Worm (Caenorhabditis elegans): Measurements from ENCODE around the gene srh-60.

The srh-60 gene

ce11 chrII:3556584-3556983 is 26.9 kb upstream of the srh-60 start:
- no peak for TF ChIP-seq sox-4 (tag; optimal IDR thresholded peaks at IDR 0.05)
- TF ChIP-seq mec-3 (tag; optimal IDR thresholded peaks at IDR 0.05; ENCODE audit: borderline replicate concordance) = no peak
- TF ChIP-seq ztf-16 (tag; optimal IDR thresholded peaks at IDR 0.05) = no peak
- no peak for TF ChIP-seq pqm-1 (tag; optimal IDR thresholded peaks at IDR 0.05)
- no peak for TF ChIP-seq gmeb-2 (tag; optimal IDR thresholded peaks at IDR 0.05)
- TF ChIP-seq nhr-11 (tag; optimal IDR thresholded peaks at IDR 0.05) = no peak
- no peak for TF ChIP-seq C38D4.7 (GFP tag; optimal IDR thresholded peaks at IDR 0.05)
- no peak for TF ChIP-seq ama-1 (optimal IDR thresholded peaks at IDR 0.05)
- no peak for TF ChIP-seq ceh-2 (tag; optimal IDR thresholded peaks at IDR 0.05)
- no peak for TF ChIP-seq ceh-18 (tag; optimal IDR thresholded peaks at IDR 0.05)
- no peak for TF ChIP-seq pha-4 (tag; optimal IDR thresholded peaks at IDR 0.05)
- no peak for TF ChIP-seq K02D7.2 (tag; optimal IDR thresholded peaks at IDR 0.05)
- no peak for TF ChIP-seq syd-9 (tag; optimal IDR thresholded peaks at IDR 0.05)
- no peak for TF ChIP-seq dmd-4 (tag; optimal IDR thresholded peaks at IDR 0.05; ENCODE audit: borderline replicate concordance)
- TF ChIP-seq ets-4 (tag; optimal IDR thresholded peaks at IDR 0.05) = no peak
- no peak for TF ChIP-seq sdc-2 (tag; optimal IDR thresholded peaks at IDR 0.05)
- TF ChIP-seq nfya-1 (tag; optimal IDR thresholded peaks at IDR 0.05) = no peak
- TF ChIP-seq eyg-1 (tag; optimal IDR thresholded peaks at IDR 0.05) = no peak

ce11 chrII:3557417-3557816 is 26.1 kb upstream of the srh-60 start, which contains the start of gene lgc-45:
Gene lgc-45 (plus strand): TSS chrII:3557472.
- TF ChIP-seq sox-4 (tag; optimal IDR thresholded peaks at IDR 0.05) = no peak

DNA sequence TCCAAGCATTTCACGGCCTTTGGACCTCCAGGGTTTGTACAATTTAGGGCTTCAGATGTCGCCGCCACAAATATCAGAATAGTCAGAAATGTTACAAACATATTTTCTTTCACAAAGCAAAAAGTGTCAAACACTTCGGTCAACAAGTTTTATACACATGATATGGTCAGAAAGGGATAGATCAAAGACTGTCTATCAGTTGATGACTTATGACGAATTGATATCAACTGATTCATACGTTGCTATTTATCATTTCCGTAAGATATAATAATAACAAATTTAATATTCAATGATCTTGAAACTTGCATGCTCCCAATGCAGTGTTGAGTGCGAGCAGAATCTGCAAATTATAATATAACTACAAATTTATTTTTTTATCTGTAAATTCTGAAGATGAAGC is 22.9 kb upstream of the srh-60 start, which contains the start of gene W10G11.1:
W10G11.1 (minus strand) TSS at position 101 of the 400 bp plus-strand sequence.
- TF ChIP-seq tbx-2 (tag; optimal IDR thresholded peaks at IDR 0.05) = no peak

ce11 chrII:3561561-3561960 is 21.9 kb upstream of the srh-60 start, which contains the start of gene W10G11.2:
Gene W10G11.2 (minus strand): TSS chrII:3561661.
- TF ChIP-seq F13H6.1 (tag; optimal IDR thresholded peaks at IDR 0.05) (no peak), zip-5 (tag; optimal IDR thresholded peaks at IDR 0.05) (no peak), madf-2 (tag; optimal IDR thresholded peaks at IDR 0.05) (no peak), hlh-13 (GFP tag; optimal IDR thresholded peaks at IDR 0.05) (no peak), ceh-24 (tag; optimal IDR thresholded peaks at IDR 0.05) (no peak), C38D4.7 (GFP tag; optimal IDR thresholded peaks at IDR 0.05) (no peak), hlh-15 (tag; optimal IDR thresholded peaks at IDR 0.05) (no peak), odd-2 (tag; optimal IDR thresholded peaks at IDR 0.05) (no peak), ets-4 (tag; optimal IDR thresholded peaks at IDR 0.05) (no peak)

- TF ChIP-seq mec-3 (tag; optimal IDR thresholded peaks at IDR 0.05; ENCODE audit: borderline replicate concordance) (no peak), dmd-4 (tag; optimal IDR thresholded peaks at IDR 0.05; ENCODE audit: borderline replicate concordance) (no peak), Y22D7AL.16 (tag; optimal IDR thresholded peaks at IDR 0.05) (no peak), fkh-10 (GFP tag; optimal IDR thresholded peaks at IDR 0.05) (no peak), che-1 (tag; optimal IDR thresholded peaks at IDR 0.05) (no peak), tbx-7 (tag; optimal IDR thresholded peaks at IDR 0.05) (no peak), nhr-232 (tag; optimal IDR thresholded peaks at IDR 0.05) (no peak), pat-9 (tag; optimal IDR thresholded peaks at IDR 0.05) (no peak), ets-4 (tag; optimal IDR thresholded peaks at IDR 0.05) (no peak), fkh-6 (tag; optimal IDR thresholded peaks at IDR 0.05) (no peak), tbx-2 (tag; optimal IDR thresholded peaks at IDR 0.05) (no peak), hlh-8 (tag; optimal IDR thresholded peaks at IDR 0.05) (no peak), odd-2 (tag; optimal IDR thresholded peaks at IDR 0.05) (no peak), ceh-30 (tag; optimal IDR thresholded peaks at IDR 0.05) (no peak), unc-3 (GFP tag; conservative IDR thresholded peaks at IDR 0.05) (no peak), unc-3 (tag; optimal IDR thresholded peaks at IDR 0.05) (no peak), ceh-34 (tag; optimal IDR thresholded peaks at IDR 0.05) (no peak), hlh-30 (tag; optimal IDR thresholded peaks at IDR 0.05; ENCODE audit: insufficient read depth) (no peak), syd-9 (tag; optimal IDR thresholded peaks at IDR 0.05) (no peak), rnt-1 (tag; optimal IDR thresholded peaks at IDR 0.05) (no peak)
These were observed 21.1 kb upstream of the srh-60 start, which contains the start of gene W10G11.3 for ce11 chrII:3562419-3562818. Gene W10G11.3 (minus strand): TSS chrII:3562519.
